Fruit fly (Drosophila melanogaster) whole organism, embryonic: ENCODE results near the gene CG31922.

Experiments used
- CG11504 ChIP-seq: fragments of 200-800 bp; sonication (Bioruptor generic); optimal IDR thresholded peaks from 3 replicates; lab custom pipeline; 2019; ENCODE audit warnings: missing biosample characterization, mild to moderate bottlenecking, missing genetic modification characterization, moderate library complexity
- CG31388 ChIP-seq: fragments of 200-800 bp; sonication (Bioruptor generic); optimal IDR thresholded peaks from 2 replicates; lab custom pipeline; 2016; ENCODE audit warnings: missing biosample characterization, missing genetic modification characterization
- Eip74EF ChIP-seq, 2 experiments: fragments of 200-800 bp in 1 of 2; fragments of >200 bp in 1 of 2; sonication (Bioruptor generic) in 1 of 2; optimal IDR thresholded peaks; 2 replicates each; lab custom pipeline; 2017 to 2019; ENCODE audit warnings: missing biosample characterization in 2 of 2, missing genetic modification characterization in 2 of 2, mild to moderate bottlenecking in 1 of 2, moderate library complexity in 1 of 2
- aop ChIP-seq: fragments of 200-800 bp; sonication (Bioruptor generic); IDR thresholded peaks from 2 replicates; pipeline ENCODE4 v1.3.6; 2022; ENCODE audit warnings: missing biosample characterization, missing genetic modification characterization
- crp ChIP-seq, 2 experiments: fragments of 200-800 bp; sonication (Bioruptor generic); optimal IDR thresholded peaks; 2 replicates in 1 of 2; 3 replicates in 1 of 2; lab custom pipeline; 2017; ENCODE audit warnings: missing biosample characterization in 2 of 2, missing genetic modification characterization in 2 of 2, mild to moderate bottlenecking in 1 of 2, moderate library complexity in 1 of 2
- hbn ChIP-seq: fragments of 200-800 bp; sonication (Bioruptor generic); IDR thresholded peaks from 2 replicates; pipeline ENCODE4 v1.3.6; 2022; ENCODE audit warnings: missing biosample characterization, missing genetic modification characterization; ENCODE audit not compliant: partially characterized antibody

DNA sequence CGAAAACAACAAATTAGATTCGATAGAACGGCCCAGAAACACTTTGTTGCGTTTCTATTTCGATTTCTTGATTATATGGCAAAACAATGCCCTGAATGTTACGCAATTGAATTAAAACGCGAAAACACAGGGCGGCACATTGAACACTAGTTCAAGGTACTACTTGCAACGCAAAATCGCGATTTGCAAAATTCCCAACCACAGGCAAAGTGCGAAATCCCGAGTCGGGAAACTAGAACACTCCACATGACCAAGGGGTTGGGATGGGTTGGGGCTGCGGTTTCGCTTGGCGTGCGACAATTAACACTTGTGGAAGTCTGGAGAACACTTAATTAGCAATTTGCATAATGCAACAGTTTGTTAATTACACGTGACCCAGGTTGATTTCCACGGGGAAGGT is 45.7 kb upstream of the CG31922 start:
- no peak for TF ChIP-seq CG31388 (GFP tag; lab: Kevin White, UChicago)
- TF ChIP-seq hbn (GFP tag; lab: Robert Waterston, UW), result no peak
- TF ChIP-seq aop, result no peak
- no peak for TF ChIP-seq Eip74EF (GFP tag; optimal IDR thresholded peaks at IDR 0.05; lab: Kevin White, UChicago)
- no peak for TF ChIP-seq crp (GFP tag; optimal IDR thresholded peaks at IDR 0.05; lab: Kevin White, UChicago)
- no peak for TF ChIP-seq CG11504 (tag; lab: Kevin White, UChicago)
